Worm (Caenorhabditis elegans): ENCODE data around the gene ZK105.12.
A peak's percentile ranks its signal among the peaks of the same experiment; 100 is the strongest.

The ZK105.12 gene

DNA sequence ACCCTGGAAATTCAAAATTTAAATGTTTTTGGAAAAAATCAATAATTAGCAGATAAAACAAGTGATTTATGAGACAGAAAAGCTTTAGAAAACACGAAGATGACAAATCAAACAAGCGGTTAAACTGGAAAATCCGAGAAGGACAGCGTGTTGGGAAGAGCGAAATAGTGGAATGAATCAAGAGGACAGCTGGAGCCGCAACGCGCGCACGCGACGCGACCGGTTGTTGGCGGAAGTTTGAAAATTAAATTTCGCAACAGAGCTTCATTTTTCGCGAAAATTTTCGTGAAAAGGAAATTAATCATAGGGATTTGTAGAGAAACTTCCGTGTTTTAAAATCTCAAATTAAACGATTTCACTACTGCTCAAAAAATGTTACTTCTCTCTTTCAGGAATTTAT lies 19.0 kb upstream of the ZK105.12 start, which contains the start of gene clic-1 (continued):
- TF ChIP-seq snpc-3.4 (tag; optimal IDR thresholded peaks at IDR 0.05) (no peak), B0261.1 (tag; optimal IDR thresholded peaks at IDR 0.05) (no peak), B0336.3 (GFP tag; IDR thresholded peaks at IDR 0.05) (no peak), nhr-27 (tag; optimal IDR thresholded peaks at IDR 0.05) (no peak), Y79H2A.3 (GFP tag; conservative IDR thresholded peaks at IDR 0.05) (no peak), bed-1 (GFP tag; IDR thresholded peaks at IDR 0.05) (no peak), atf-7 (tag; optimal IDR thresholded peaks at IDR 0.05) (no peak), nfya-2 (GFP tag; IDR thresholded peaks at IDR 0.05) (no peak), ZK185.1 (tag; optimal IDR thresholded peaks at IDR 0.05; ENCODE audit: poor library complexity, severe bottlenecking) (no peak), ceh-40 (GFP tag; IDR thresholded peaks at IDR 0.05) (no peak), ama-1 (optimal IDR thresholded peaks at IDR 0.05) (no peak), ama-1 (GFP tag; optimal IDR thresholded peaks at IDR 0.05) (no peak), hmg-1.2 (GFP tag; IDR thresholded peaks at IDR 0.05) (peak; percentile 14; the same call in 1 of the 2 replicates), T07F8.4 (tag; optimal IDR thresholded peaks at IDR 0.05) (no peak), lin-54 (GFP tag; optimal IDR thresholded peaks at IDR 0.05) (peak; percentile 91), zim-3 (tag; optimal IDR thresholded peaks at IDR 0.05) (no peak), ztf-6 (GFP tag; IDR thresholded peaks at IDR 0.05) (no peak), bed-2 (GFP tag; IDR thresholded peaks at IDR 0.05) (no peak), madf-8 (GFP tag; conservative IDR thresholded peaks at IDR 0.05) (no peak), rpc-1 (optimal IDR thresholded peaks at IDR 0.05) (no peak), rpc-1 (tag; optimal IDR thresholded peaks at IDR 0.05) (no peak), D2030.7 (GFP tag; IDR thresholded peaks at IDR 0.05) (no peak), ccch-3 (GFP tag; optimal IDR thresholded peaks at IDR 0.05) (no peak), T26A5.8 (tag; optimal IDR thresholded peaks at IDR 0.05) (no peak), nhr-90 (tag; optimal IDR thresholded peaks at IDR 0.05) (no peak), ets-4 (GFP tag; optimal IDR thresholded peaks at IDR 0.05) (no peak), rcor-1 (GFP tag; IDR thresholded peaks at IDR 0.05) (no peak), nhr-120 (GFP tag; IDR thresholded peaks at IDR 0.05) (no peak), sdz-38 (tag; optimal IDR thresholded peaks at IDR 0.05) (no peak), attf-5 (GFP tag; optimal IDR thresholded peaks at IDR 0.05) (peak; percentile 16), B0035.1 (tag; optimal IDR thresholded peaks at IDR 0.05) (no peak), mel-28 (tag; optimal IDR thresholded peaks at IDR 0.05; ENCODE audit: borderline replicate concordance) (no peak), hlh-12 (tag; optimal IDR thresholded peaks at IDR 0.05) (no peak), somi-1 (GFP tag; optimal IDR thresholded peaks at IDR 0.05) (no peak), F22D6.2 (tag; optimal IDR thresholded peaks at IDR 0.05) (no peak), pbrm-1 (GFP tag; IDR thresholded peaks at IDR 0.05) (no peak), ztf-18 (tag; optimal IDR thresholded peaks at IDR 0.05) (no peak), egl-44 (GFP tag; IDR thresholded peaks at IDR 0.05) (no peak), C06A6.2 (GFP tag; conservative IDR thresholded peaks at IDR 0.05) (no peak), egrh-3 (GFP tag; IDR thresholded peaks at IDR 0.05) (no peak), hrde-1 (tag; optimal IDR thresholded peaks at IDR 0.05; ENCODE audit: borderline replicate concordance) (no peak), F57A8.1 (GFP tag; optimal IDR thresholded peaks at IDR 0.05) (no peak), F52B5.7 (tag; optimal IDR thresholded peaks at IDR 0.05) (no peak), snpc-1.1 (tag; optimal IDR thresholded peaks at IDR 0.05; ENCODE audit: insufficient read depth) (no peak), madf-3 (GFP tag; IDR thresholded peaks at IDR 0.05) (peak; percentile 98), unc-130 (GFP tag; optimal IDR thresholded peaks at IDR 0.05) (no peak), let-607 (tag; optimal IDR thresholded peaks at IDR 0.05) (peak; percentile 79 to 82), tbp1 (GFP tag; optimal IDR thresholded peaks at IDR 0.05) (no peak), snpc-1.3 (tag; optimal IDR thresholded peaks at IDR 0.05; ENCODE audit: insufficient read depth) (no peak), nhr-179 (tag; optimal IDR thresholded peaks at IDR 0.05) (no peak)

All from whole organism, young adult.